Fruit fly (Drosophila melanogaster) whole organism: ENCODE data around the gene sac.

Source experiments
- CG8478 ChIP-seq: fragments of >200 bp; optimal IDR thresholded peaks from 2 replicates; lab custom pipeline; 2018; ENCODE audit warnings: inconsistent platforms
- Dll ChIP-seq: fragments of >200 bp; optimal IDR thresholded peaks from 2 replicates; lab custom pipeline; 2017
- EcR ChIP-seq, 2 experiments: fragments of >200 bp; optimal IDR thresholded peaks; 2 replicates each; lab custom pipeline; 2017; ENCODE audit warnings: missing biosample characterization in 2 of 2, missing genetic modification characterization in 2 of 2, missing genetic modification reagents in 2 of 2
- pan ChIP-seq: fragments of >200 bp; optimal IDR thresholded peaks from 2 replicates; lab custom pipeline; 2017
- psq ChIP-seq: fragments of >200 bp; optimal IDR thresholded peaks from 2 replicates; lab custom pipeline; 2017
- usp ChIP-seq: fragments of >200 bp; optimal IDR thresholded peaks from 2 replicates; lab custom pipeline; 2017; ENCODE audit warnings: missing biosample characterization, missing genetic modification characterization, mixed read lengths

dm6 chr3R:4524144-4524784, 43.7 kb downstream of the sac start:
- TF ChIP-seq usp (GFP tag; lab: Kevin White, UChicago) (no peak), psq (no peak), pan (lab: Kevin White, UChicago) (no peak), Dll (lab: Kevin White, UChicago) (no peak), EcR (GFP tag; optimal IDR thresholded peaks at IDR 0.05; lab: Kevin White, UChicago) (no peak), CG8478 (lab: Kevin White, UChicago) (no peak)
